Fruit fly (Drosophila melanogaster) whole organism, embryonic: Measurements from ENCODE around the gene CG7094.

Experiments used
- CG10462 ChIP-seq: fragments of 200-800 bp; sonication (Bioruptor generic); optimal IDR thresholded peaks from 2 replicates; lab custom pipeline; 2016; ENCODE audit warnings: missing biosample characterization, missing genetic modification characterization
- CG10543 ChIP-seq: fragments of 200-800 bp; sonication (Bioruptor generic); optimal IDR thresholded peaks from 3 replicates; lab custom pipeline; 2017; ENCODE audit warnings: missing biosample characterization, mild to moderate bottlenecking, missing genetic modification characterization, moderate library complexity
- CG11723 ChIP-seq: fragments of 200-800 bp; sonication (Bioruptor generic); optimal IDR thresholded peaks from 2 replicates; lab custom pipeline; 2017; ENCODE audit warnings: missing biosample characterization, mild to moderate bottlenecking, missing genetic modification characterization
- CG12299 ChIP-seq: fragments of 200-800 bp; sonication (Bioruptor generic); optimal IDR thresholded peaks from 2 replicates; lab custom pipeline; 2018; ENCODE audit warnings: missing biosample characterization, mild to moderate bottlenecking, missing genetic modification characterization
- CG14965 ChIP-seq: fragments of 200-800 bp; sonication (Bioruptor generic); optimal IDR thresholded peaks from 2 replicates; lab custom pipeline; 2016; ENCODE audit warnings: missing biosample characterization, missing genetic modification characterization, borderline replicate concordance
- CG16815 ChIP-seq: fragments of 200-800 bp; sonication (Bioruptor generic); optimal IDR thresholded peaks from 3 replicates; lab custom pipeline; 2017; ENCODE audit warnings: missing biosample characterization, mild to moderate bottlenecking, missing genetic modification characterization
- CG30020 ChIP-seq: fragments of 200-800 bp; optimal IDR thresholded peaks from 2 replicates; lab custom pipeline; 2019; ENCODE audit warnings: missing biosample characterization, mild to moderate bottlenecking, missing genetic modification characterization, moderate library complexity
- CG42726 ChIP-seq: fragments of 200-800 bp; sonication (Bioruptor generic); IDR thresholded peaks from 2 replicates; pipeline ENCODE4 v1.3.6; 2022; ENCODE audit warnings: missing biosample characterization, missing genetic modification characterization; ENCODE audit not compliant: partially characterized antibody
- CG7963 ChIP-seq: fragments of 200-800 bp; sonication (Bioruptor generic); IDR thresholded peaks from 3 replicates; pipeline ENCODE4 v1.3.6; 2022; ENCODE audit warnings: missing biosample characterization, missing genetic modification characterization; ENCODE audit not compliant: partially characterized antibody
- CG8089 ChIP-seq: fragments of 200-800 bp; sonication (Bioruptor generic); optimal IDR thresholded peaks from 3 replicates; lab custom pipeline; 2016; ENCODE audit warnings: missing biosample characterization, missing genetic modification characterization
- CG8944 ChIP-seq: fragments of 200-800 bp; sonication (Bioruptor generic); optimal IDR thresholded peaks from 3 replicates; lab custom pipeline; 2016; ENCODE audit warnings: missing biosample characterization, missing genetic modification characterization
- CG9932 ChIP-seq: fragments of 200-800 bp; sonication (Bioruptor generic); IDR thresholded peaks from 2 replicates; pipeline ENCODE4 v1.3.6; 2022; ENCODE audit warnings: missing biosample characterization, missing genetic modification characterization
- Chrac-16 ChIP-seq: fragments of 200-800 bp; sonication (Bioruptor generic); optimal IDR thresholded peaks from 3 replicates; lab custom pipeline; 2016; ENCODE audit warnings: missing biosample characterization, missing genetic modification characterization
- D19A ChIP-seq: fragments of 200-800 bp; optimal IDR thresholded peaks from 3 replicates; lab custom pipeline; 2019; ENCODE audit warnings: missing biosample characterization, mild to moderate bottlenecking, missing genetic modification characterization, moderate library complexity
- Dfd ChIP-seq, 2 experiments: fragments of >200 bp; optimal IDR thresholded peaks; 2 replicates each; lab custom pipeline; 2017; ENCODE audit warnings: missing biosample characterization in 2 of 2, missing genetic modification characterization in 2 of 2
- Drgx ChIP-seq: fragments of 200-800 bp; sonication (Bioruptor generic); IDR thresholded peaks from 2 replicates; pipeline ENCODE4 v1.3.6; 2022; ENCODE audit warnings: missing biosample characterization, missing genetic modification characterization
- Eip74EF ChIP-seq, 2 experiments: fragments of 200-800 bp in 1 of 2; fragments of >200 bp in 1 of 2; sonication (Bioruptor generic) in 1 of 2; optimal IDR thresholded peaks; 2 replicates each; lab custom pipeline; 2017 to 2019; ENCODE audit warnings: missing biosample characterization in 2 of 2, missing genetic modification characterization in 2 of 2, mild to moderate bottlenecking in 1 of 2, moderate library complexity in 1 of 2
- Ets65A ChIP-seq: fragments of 200-800 bp; sonication (Bioruptor generic); peaks from one replicate; lab custom pipeline; 2016; ENCODE audit warnings: missing biosample characterization, missing genetic modification characterization
- Meics ChIP-seq: fragments of 200-800 bp; sonication (Bioruptor generic); optimal IDR thresholded peaks from 2 replicates; lab custom pipeline; 2017; ENCODE audit warnings: missing biosample characterization, mild to moderate bottlenecking, missing genetic modification characterization
- Neu2 ChIP-seq: fragments of 200-800 bp; sonication (Bioruptor generic); optimal IDR thresholded peaks from 3 replicates; lab custom pipeline; 2016; ENCODE audit warnings: missing biosample characterization, missing genetic modification characterization, borderline replicate concordance
- Nf-YC ChIP-seq: fragments of 200-800 bp; optimal IDR thresholded peaks from 3 replicates; lab custom pipeline; 2019; ENCODE audit warnings: missing biosample characterization, mild to moderate bottlenecking, missing genetic modification characterization, moderate library complexity
- NfI ChIP-seq: fragments of 200-800 bp; sonication (Bioruptor generic); optimal IDR thresholded peaks from 3 replicates; lab custom pipeline; 2018; ENCODE audit warnings: missing biosample characterization, mild to moderate bottlenecking, missing genetic modification characterization, moderate library complexity
- Optix ChIP-seq: fragments of 200-800 bp; sonication (Bioruptor generic); IDR thresholded peaks from 3 replicates; pipeline ENCODE4 v1.3.6; 2022; ENCODE audit warnings: missing biosample characterization, missing genetic modification characterization
- Poxn ChIP-seq: fragments of 200-800 bp; sonication (Bioruptor generic); IDR thresholded peaks from 2 replicates; pipeline ENCODE4 v1.3.6; 2022; ENCODE audit warnings: missing biosample characterization, missing genetic modification characterization
- Six4 ChIP-seq: fragments of 200-800 bp; sonication (Bioruptor generic); optimal IDR thresholded peaks from 2 replicates; lab custom pipeline; 2016; ENCODE audit warnings: missing biosample characterization, missing genetic modification characterization
- Spps ChIP-seq: fragments of 200-800 bp; sonication (Bioruptor generic); optimal IDR thresholded peaks from 2 replicates; lab custom pipeline; 2018; ENCODE audit warnings: missing biosample characterization, mild to moderate bottlenecking, missing genetic modification characterization
- Stat92E ChIP-seq, 3 experiments: fragments of >200 bp in 2 of 3; fragments of 200-800 bp in 1 of 3; sonication (Bioruptor generic) in 1 of 3; optimal IDR thresholded peaks; 2 replicates each; lab custom pipeline; 2017 to 2019; ENCODE audit warnings: missing biosample characterization in 3 of 3, missing genetic modification characterization in 3 of 3, mild to moderate bottlenecking in 1 of 3, moderate library complexity in 1 of 3
- abd-A ChIP-seq: fragments of 200-800 bp; sonication (Bioruptor generic); optimal IDR thresholded peaks from 3 replicates; lab custom pipeline; 2019; ENCODE audit warnings: missing biosample characterization, mild to moderate bottlenecking, missing genetic modification characterization, moderate library complexity
- al ChIP-seq: fragments of 200-800 bp; sonication (Bioruptor generic); IDR thresholded peaks from 2 replicates; pipeline ENCODE4 v1.3.6; 2022; ENCODE audit warnings: missing biosample characterization, missing genetic modification characterization
- amos ChIP-seq: fragments of 200-800 bp; sonication (Bioruptor generic); IDR thresholded peaks from 2 replicates; pipeline ENCODE4 v1.3.6; 2022; ENCODE audit warnings: missing biosample characterization, missing genetic modification characterization; ENCODE audit not compliant: partially characterized antibody
- caup ChIP-seq: fragments of 200-800 bp; sonication (Bioruptor generic); optimal IDR thresholded peaks from 3 replicates; lab custom pipeline; 2017; ENCODE audit warnings: missing biosample characterization, mild to moderate bottlenecking, missing genetic modification characterization, moderate library complexity; ENCODE audit not compliant: severe bottlenecking
- chinmo ChIP-seq: fragments of 200-800 bp; sonication (Bioruptor generic); IDR thresholded peaks from 4 replicates; pipeline ENCODE4 v1.3.6; 2022; ENCODE audit warnings: missing biosample characterization, missing genetic modification characterization; ENCODE audit not compliant: partially characterized antibody
- gro ChIP-seq: fragments of 200-800 bp; sonication (Bioruptor generic); optimal IDR thresholded peaks from 2 replicates; lab custom pipeline; 2016; ENCODE audit warnings: missing biosample characterization, missing genetic modification characterization
- ham ChIP-seq: fragments of 200-800 bp; sonication (Bioruptor generic); IDR thresholded peaks from 2 replicates; pipeline ENCODE4 v1.3.6; 2022; ENCODE audit warnings: missing biosample characterization, missing genetic modification characterization
- p53 ChIP-seq: fragments of 200-800 bp; sonication (Bioruptor generic); optimal IDR thresholded peaks from 2 replicates; lab custom pipeline; 2016; ENCODE audit warnings: missing biosample characterization, missing genetic modification characterization
- schlank ChIP-seq: fragments of 200-800 bp; sonication (Bioruptor generic); optimal IDR thresholded peaks from 2 replicates; lab custom pipeline; 2018; ENCODE audit warnings: missing biosample characterization, mild to moderate bottlenecking, missing genetic modification characterization
- slbo ChIP-seq: fragments of 200-800 bp; sonication (Bioruptor generic); IDR thresholded peaks from 2 replicates; pipeline ENCODE4 v1.3.6; 2022; ENCODE audit warnings: missing biosample characterization, missing genetic modification characterization
- zfh1 ChIP-seq: fragments of 200-800 bp; sonication (Bioruptor generic); IDR thresholded peaks from 3 replicates; pipeline ENCODE4 v1.3.6; 2022; ENCODE audit warnings: missing biosample characterization, missing genetic modification characterization

The CG7094 gene

DNA sequence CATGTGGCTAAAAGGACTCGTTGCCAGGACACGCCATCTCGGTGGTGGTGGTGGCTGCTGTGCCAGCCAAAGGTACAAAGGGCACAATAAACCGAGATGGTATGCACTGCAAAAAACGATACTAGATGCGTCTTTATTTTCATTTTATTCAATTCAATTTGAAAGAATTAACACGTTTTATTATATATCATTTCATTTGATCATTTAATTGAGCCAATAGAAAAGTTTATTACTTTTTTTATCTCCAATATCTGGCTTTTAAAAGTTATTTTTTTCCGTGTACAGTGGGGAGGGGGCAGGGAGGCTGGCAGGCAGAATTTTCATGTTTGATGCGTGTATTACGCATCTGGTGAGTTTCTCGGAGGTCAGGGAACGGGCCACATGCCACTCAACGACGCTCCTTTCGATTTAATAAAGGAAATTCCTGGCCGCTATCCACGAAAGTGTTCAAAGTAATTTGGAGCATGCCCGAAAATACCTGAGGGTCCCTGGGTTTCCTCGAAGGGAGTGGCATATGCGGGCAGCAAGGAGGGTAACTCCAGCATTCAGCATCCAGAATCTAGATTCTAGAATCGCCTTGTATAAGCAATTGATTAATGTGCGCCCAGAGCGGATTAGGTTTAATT is 41.4 kb downstream of the CG7094 start (continued):
- TF ChIP-seq Neu2 (GFP tag; lab: Kevin White, UChicago): no peak
- TF ChIP-seq CG10462 (GFP tag; lab: Kevin White, UChicago): peak; percentile 72
- TF ChIP-seq CG7963 (GFP tag; lab: Robert Waterston, UW): no peak
- peak; percentile 84 for TF ChIP-seq caup (GFP tag; lab: Kevin White, UChicago)
- TF ChIP-seq CG11723 (GFP tag; lab: Kevin White, UChicago): peak; percentile 70
- TF ChIP-seq Spps (tag; lab: Kevin White, UChicago): peak; percentile 85
- no peak for TF ChIP-seq CG42726 (GFP tag; lab: Robert Waterston, UW)
- peak; percentile 68 for TF ChIP-seq schlank (tag; lab: Kevin White, UChicago)
- TF ChIP-seq Ets65A (GFP tag; lab: Kevin White, UChicago): peak; percentile 93
- TF ChIP-seq Drgx (GFP tag; lab: Robert Waterston, UW): no peak
- no peak for TF ChIP-seq gro
- peak; percentile 58 for TF ChIP-seq CG8089 (GFP tag; lab: Kevin White, UChicago)
- TF ChIP-seq CG30020 (tag; lab: Kevin White, UChicago): peak; percentile 68
- TF ChIP-seq NfI (GFP tag; lab: Kevin White, UChicago): peak; percentile 77
- TF ChIP-seq CG9932 (GFP tag; lab: Robert Waterston, UW): peak; percentile 69
- peak; percentile 88 for TF ChIP-seq CG10543 (GFP tag; lab: Kevin White, UChicago)
- peak; percentile 79 for TF ChIP-seq slbo (GFP tag; lab: Robert Waterston, UW)
- peak in 1 of 2 experiments; percentile 78 for TF ChIP-seq Eip74EF (GFP tag; optimal IDR thresholded peaks at IDR 0.05; lab: Kevin White, UChicago)
- TF ChIP-seq ham (GFP tag; lab: Robert Waterston, UW): no peak
- TF ChIP-seq Dfd (GFP tag; optimal IDR thresholded peaks at IDR 0.05; lab: Kevin White, UChicago): no peak
- TF ChIP-seq Poxn (GFP tag; lab: Robert Waterston, UW): peak; percentile 35; the same call in 1 of the 2 replicates
- peak; percentile 4 for TF ChIP-seq CG14965 (GFP tag; lab: Kevin White, UChicago)
- no peak for TF ChIP-seq chinmo (GFP tag; lab: Robert Waterston, UW)
- TF ChIP-seq CG12299 (tag; lab: Kevin White, UChicago): peak; percentile 85
- no peak for TF ChIP-seq p53
- no peak for TF ChIP-seq amos
- peak; percentile 50 for TF ChIP-seq CG8944
- peak; percentile 76 for TF ChIP-seq Six4 (GFP tag; lab: Kevin White, UChicago)
- TF ChIP-seq Chrac-16 (GFP tag; lab: Kevin White, UChicago): peak; percentile 84
- TF ChIP-seq Stat92E (GFP tag; optimal IDR thresholded peaks at IDR 0.05; lab: Kevin White, UChicago): no peak
- TF ChIP-seq Nf-YC: peak; percentile 79
- TF ChIP-seq CG16815 (GFP tag; lab: Kevin White, UChicago): peak; percentile 84
- peak; percentile 89 for TF ChIP-seq D19A (tag; lab: Kevin White, UChicago)
- TF ChIP-seq zfh1 (GFP tag; lab: Robert Waterston, UW): peak; percentile 90
- peak; percentile 47; the same call in 1 of the 2 replicates for TF ChIP-seq al (GFP tag; lab: Robert Waterston, UW)
- peak; percentile 89 for TF ChIP-seq abd-A
- peak; percentile 27; the same call in 1 of the 3 replicates for TF ChIP-seq Optix (GFP tag; lab: Robert Waterston, UW)
- TF ChIP-seq Meics: peak; percentile 86
